Fruit fly (Drosophila melanogaster): ENCODE results near the gene Elys.

The Elys gene

DNA sequence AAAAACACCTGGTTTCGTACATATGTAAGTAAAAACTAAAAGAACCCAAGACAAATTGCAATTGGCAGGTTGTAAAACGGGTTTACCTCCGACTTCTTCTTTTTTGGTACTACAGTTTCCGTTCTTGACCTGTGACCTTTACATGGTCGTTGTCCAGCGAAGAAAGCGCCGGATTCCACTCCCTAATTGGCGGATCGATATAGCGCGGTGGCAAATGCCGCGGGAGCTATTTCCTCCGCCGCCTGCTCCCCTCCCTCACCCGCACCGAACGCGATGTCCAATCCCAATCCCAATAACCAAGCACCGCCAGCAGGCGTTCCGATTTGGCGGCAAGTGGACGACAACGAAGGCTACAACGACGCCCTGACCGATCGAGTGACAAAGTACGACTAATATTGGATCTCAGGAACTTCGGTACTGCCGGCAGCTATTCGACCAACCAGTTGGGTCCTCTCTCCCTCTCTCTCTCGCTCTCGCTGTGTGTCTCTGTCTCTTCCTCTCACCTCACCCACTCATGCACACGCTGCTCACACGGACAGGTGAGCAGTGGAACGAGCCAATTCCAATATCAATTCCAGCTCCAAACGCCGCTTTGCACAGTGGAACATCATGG lies 10.6 kb downstream of the Elys start (continued):
- peak; percentile 3 for TF ChIP-seq HmgZ (tag; optimal IDR thresholded peaks at IDR 0.05)
- peak; percentile 74 to 83 for TF ChIP-seq Trl (optimal IDR thresholded peaks at IDR 0.05)
- TF ChIP-seq Trl (GFP tag; optimal IDR thresholded peaks at IDR 0.05): no peak
- no peak for TF ChIP-seq pnt (GFP tag; optimal IDR thresholded peaks at IDR 0.05)
- TF ChIP-seq Gug (GFP tag; IDR thresholded peaks at IDR 0.05): no peak
- TF ChIP-seq slou (GFP tag; optimal IDR thresholded peaks at IDR 0.05): no peak
- TF ChIP-seq Hr78 (GFP tag; optimal IDR thresholded peaks at IDR 0.05): peak in 1 of 2 experiments; percentile 97
- no peak for TF ChIP-seq CG11723 (GFP tag; optimal IDR thresholded peaks at IDR 0.05)
- TF ChIP-seq usp (GFP tag; optimal IDR thresholded peaks at IDR 0.05): no peak
- no peak for TF ChIP-seq CG11093 (GFP tag; IDR thresholded peaks at IDR 0.05)
- no peak for TF ChIP-seq CG6854 (GFP tag; optimal IDR thresholded peaks at IDR 0.05)
- no peak for TF ChIP-seq Lim3 (GFP tag; IDR thresholded peaks at IDR 0.05)
- TF ChIP-seq shn (GFP tag; optimal IDR thresholded peaks at IDR 0.05): no peak
- no peak for TF ChIP-seq Dfd (GFP tag; optimal IDR thresholded peaks at IDR 0.05)
- TF ChIP-seq Side (GFP tag; optimal IDR thresholded peaks at IDR 0.05): no peak
- no peak for TF ChIP-seq Optix (GFP tag; IDR thresholded peaks at IDR 0.05)
- TF ChIP-seq CG12236 (GFP tag; optimal IDR thresholded peaks at IDR 0.05): no peak
- no peak for TF ChIP-seq yki (optimal IDR thresholded peaks at IDR 0.05)
- no peak for TF ChIP-seq sna (GFP tag; IDR thresholded peaks at IDR 0.05; ENCODE audit: partially characterized antibody)
- no peak for TF ChIP-seq luna (GFP tag; optimal IDR thresholded peaks at IDR 0.05)
- no peak for TF ChIP-seq CG17328 (GFP tag; IDR thresholded peaks at IDR 0.05)
- no peak for TF ChIP-seq CG17829 (tag; optimal IDR thresholded peaks at IDR 0.05)
- no peak for TF ChIP-seq ind (GFP tag; optimal IDR thresholded peaks at IDR 0.05)
- TF ChIP-seq Doc2 (GFP tag; IDR thresholded peaks at IDR 0.05): no peak
- no peak for TF ChIP-seq CG8924 (tag; optimal IDR thresholded peaks at IDR 0.05)
- no peak for TF ChIP-seq al (GFP tag; IDR thresholded peaks at IDR 0.05)
- TF ChIP-seq CG31365 (tag; optimal IDR thresholded peaks at IDR 0.05): no peak
- TF ChIP-seq B-H2 (GFP tag; optimal IDR thresholded peaks at IDR 0.05): no peak
- TF ChIP-seq amos (GFP tag; IDR thresholded peaks at IDR 0.05; ENCODE audit: partially characterized antibody): no peak
- peak; percentile 58; the same call in 2 of the 3 replicates for TF ChIP-seq ci (GFP tag; IDR thresholded peaks at IDR 0.05)
- TF ChIP-seq CG6254 (GFP tag; optimal IDR thresholded peaks at IDR 0.05): no peak
- TF ChIP-seq Antp (GFP tag; optimal IDR thresholded peaks at IDR 0.05): no peak
- TF ChIP-seq CG2202 (tag; optimal IDR thresholded peaks at IDR 0.05): no peak
- TF ChIP-seq gsb-n (tag; optimal IDR thresholded peaks at IDR 0.05): no peak
- peak; percentile 85 for TF ChIP-seq HLHmδ (GFP tag; optimal IDR thresholded peaks at IDR 0.05)
- no peak for TF ChIP-seq lov (optimal IDR thresholded peaks at IDR 0.05)
- TF ChIP-seq lov (GFP tag; IDR thresholded peaks at IDR 0.05): no peak
- TF ChIP-seq gcm (GFP tag; optimal IDR thresholded peaks at IDR 0.05): no peak
- no peak for TF ChIP-seq Stat92E (GFP tag; optimal IDR thresholded peaks at IDR 0.05)
- TF ChIP-seq vfl (GFP tag; optimal IDR thresholded peaks at IDR 0.05): no peak
- no peak for TF ChIP-seq Taf1 (GFP tag; IDR thresholded peaks at IDR 0.05)
- no peak for TF ChIP-seq CG6272 (GFP tag; IDR thresholded peaks at IDR 0.05)
- peak; percentile 47; the same call in 1 of the 3 replicates for TF ChIP-seq CG6791 (GFP tag; IDR thresholded peaks at IDR 0.05; ENCODE audit: partially characterized antibody)
- TF ChIP-seq crp (GFP tag; optimal IDR thresholded peaks at IDR 0.05): no peak
- TF ChIP-seq cg (GFP tag; optimal IDR thresholded peaks at IDR 0.05): peak; percentile 67
- no peak for TF ChIP-seq CG3281 (GFP tag; optimal IDR thresholded peaks at IDR 0.05)
- TF ChIP-seq CG12391 (tag; optimal IDR thresholded peaks at IDR 0.05): no peak
- no peak for TF ChIP-seq Oli (tag; optimal IDR thresholded peaks at IDR 0.05)
- TF ChIP-seq Sin3A (optimal IDR thresholded peaks at IDR 0.05): no peak
- TF ChIP-seq insv (GFP tag; optimal IDR thresholded peaks at IDR 0.05): no peak
- no peak for TF ChIP-seq inv (GFP tag; IDR thresholded peaks at IDR 0.05; ENCODE audit: partially characterized antibody)

All from whole organism, embryonic.